Worm (Caenorhabditis elegans): Measurements from ENCODE around the gene dlat-1.

ce11 chrV:14440841-14441240 lies 6.2 kb downstream of the dlat-1 start, which contains the start of gene F23B12.4:
- no peak for TF ChIP-seq F10B5.3 (tag; optimal IDR thresholded peaks at IDR 0.05)
- TF ChIP-seq mes-2 (tag; optimal IDR thresholded peaks at IDR 0.05; ENCODE audit: poor library complexity, severe bottlenecking) = no peak
- TF ChIP-seq R02D3.7 (tag; optimal IDR thresholded peaks at IDR 0.05) = no peak
- no peak for TF ChIP-seq fos-1 (tag; optimal IDR thresholded peaks at IDR 0.05)
- no peak for TF ChIP-seq ZK546.5 (tag; optimal IDR thresholded peaks at IDR 0.05)
- TF ChIP-seq F49E8.2 (tag; optimal IDR thresholded peaks at IDR 0.05; ENCODE audit: borderline replicate concordance) = no peak

Data from whole organism, L4 larva.